Worm (Caenorhabditis elegans) whole organism, L2 larva: ENCODE results near the gene Y57A10C.8.

ENCODE experiments used
- elt-1 ChIP-seq: fragments of 150-350 bp; optimal IDR thresholded peaks from 2 replicates; lab custom pipeline; 2014; ENCODE audit warnings: missing biosample characterization, missing genetic modification characterization
- fos-1 ChIP-seq: fragments of 150-350 bp; optimal IDR thresholded peaks from 2 replicates; lab custom pipeline; 2014; ENCODE audit warnings: missing biosample characterization, missing genetic modification characterization
- nhr-21 ChIP-seq: fragments of 150-350 bp; optimal IDR thresholded peaks from 2 replicates; lab custom pipeline; 2014; ENCODE audit warnings: missing biosample characterization, missing genetic modification characterization
- nhr-237 ChIP-seq: fragments of 150-350 bp; optimal IDR thresholded peaks from 2 replicates; lab custom pipeline; 2014; ENCODE audit warnings: missing biosample characterization, missing genetic modification characterization
- nhr-6 ChIP-seq: fragments of 150-350 bp; optimal IDR thresholded peaks from 2 replicates; lab custom pipeline; 2014; ENCODE audit warnings: missing biosample characterization, missing genetic modification characterization
- ztf-4 ChIP-seq: fragments of 150-350 bp; optimal IDR thresholded peaks from 2 replicates; lab custom pipeline; 2014; ENCODE audit warnings: missing biosample characterization, missing genetic modification characterization

- no peak for TF ChIP-seq elt-1
- no peak for TF ChIP-seq nhr-21 (tag; lab: Kevin White, UChicago)
- TF ChIP-seq fos-1 (tag; lab: Kevin White, UChicago), result no peak
- no peak for TF ChIP-seq nhr-6 (tag; lab: Kevin White, UChicago)
- no peak for TF ChIP-seq nhr-237
- TF ChIP-seq ztf-4, result no peak
Observed at ce11 chrII:12387487-12387886, 42.2 kb downstream of the Y57A10C.8 start.
